Fruit fly (Drosophila melanogaster) whole organism, embryonic: Measurements from ENCODE around the gene CG44437.

ENCODE experiments used
- ATbp ChIP-seq: fragments of 200-800 bp; sonication (Bioruptor generic); optimal IDR thresholded peaks from 2 replicates; lab custom pipeline; 2017; ENCODE audit warnings: missing biosample characterization, mild to moderate bottlenecking, missing genetic modification characterization, missing genetic modification reagents
- Blimp-1 ChIP-seq: fragments of 200-800 bp; sonication (Bioruptor generic); optimal IDR thresholded peaks from 3 replicates; lab custom pipeline; 2018; ENCODE audit warnings: missing biosample characterization, missing genetic modification characterization, mild to moderate bottlenecking, moderate library complexity, missing genetic modification reagents
- CG10147 ChIP-seq: fragments of 200-800 bp; sonication (Bioruptor generic); optimal IDR thresholded peaks from 2 replicates; lab custom pipeline; 2019; ENCODE audit warnings: missing biosample characterization, mild to moderate bottlenecking, missing genetic modification characterization, moderate library complexity
- CG11723 ChIP-seq: fragments of 200-800 bp; sonication (Bioruptor generic); optimal IDR thresholded peaks from 2 replicates; lab custom pipeline; 2017; ENCODE audit warnings: missing biosample characterization, mild to moderate bottlenecking, missing genetic modification characterization
- CG12155 ChIP-seq: fragments of 200-800 bp; sonication (Bioruptor generic); optimal IDR thresholded peaks from 3 replicates; lab custom pipeline; 2016; ENCODE audit warnings: missing biosample characterization, missing genetic modification characterization
- CG12659 ChIP-seq: fragments of 200-800 bp; sonication (Bioruptor generic); optimal IDR thresholded peaks from 3 replicates; lab custom pipeline; 2017; ENCODE audit warnings: mild to moderate bottlenecking, missing biosample characterization, missing genetic modification reagents, missing genetic modification characterization
- CG13624 ChIP-seq: fragments of 200-800 bp; sonication (Bioruptor generic); optimal IDR thresholded peaks from 2 replicates; lab custom pipeline; 2016; ENCODE audit warnings: missing biosample characterization, missing genetic modification characterization
- CG14667 ChIP-seq: fragments of 200-800 bp; sonication (Bioruptor generic); IDR thresholded peaks from 2 replicates; pipeline ENCODE4 v1.3.6; 2022; ENCODE audit warnings: missing biosample characterization, missing genetic modification characterization
- CG16813 ChIP-seq: fragments of 200-800 bp; sonication (Bioruptor generic); IDR thresholded peaks from 3 replicates; pipeline ENCODE4 v1.3.6; 2022; ENCODE audit warnings: missing biosample characterization, missing genetic modification characterization; ENCODE audit not compliant: partially characterized antibody
- CG16815 ChIP-seq: fragments of 200-800 bp; sonication (Bioruptor generic); optimal IDR thresholded peaks from 3 replicates; lab custom pipeline; 2017; ENCODE audit warnings: missing biosample characterization, mild to moderate bottlenecking, missing genetic modification characterization
- CG17186 ChIP-seq: fragments of 200-800 bp; sonication (Bioruptor generic); optimal IDR thresholded peaks from 3 replicates; lab custom pipeline; 2017; ENCODE audit warnings: missing biosample characterization, missing genetic modification reagents, missing genetic modification characterization
- CG17612 ChIP-seq: fragments of 200-800 bp; sonication (Bioruptor generic); IDR thresholded peaks from 2 replicates; pipeline ENCODE4 v1.3.6; 2022; ENCODE audit warnings: missing biosample characterization, missing genetic modification characterization
- CG18764 ChIP-seq: fragments of 200-800 bp; sonication (Bioruptor generic); optimal IDR thresholded peaks from 3 replicates; lab custom pipeline; 2016; ENCODE audit warnings: missing biosample characterization, missing genetic modification characterization
- CG2202 ChIP-seq: fragments of 200-800 bp; sonication (Bioruptor generic); optimal IDR thresholded peaks from 2 replicates; lab custom pipeline; 2018; ENCODE audit warnings: missing biosample characterization, mild to moderate bottlenecking, missing genetic modification characterization
- CG31441 ChIP-seq: fragments of 200-800 bp; sonication (Bioruptor generic); IDR thresholded peaks from 2 replicates; pipeline ENCODE4 v1.3.6; 2022; ENCODE audit warnings: missing biosample characterization, missing genetic modification characterization
- CG34422 ChIP-seq: fragments of 200-800 bp; sonication (Bioruptor generic); IDR thresholded peaks from 3 replicates; pipeline ENCODE4 v1.3.6; 2022; ENCODE audit warnings: missing biosample characterization, missing genetic modification characterization
- CG43689 ChIP-seq: fragments of 200-800 bp; sonication (Bioruptor generic); IDR thresholded peaks from 2 replicates; pipeline ENCODE4 v1.3.6; 2022; ENCODE audit warnings: missing biosample characterization, missing genetic modification characterization
- CG6175 ChIP-seq: fragments of 200-800 bp; sonication (Bioruptor generic); IDR thresholded peaks from 3 replicates; pipeline ENCODE4 v1.3.6; 2022; ENCODE audit warnings: missing biosample characterization, missing genetic modification characterization
- CG7786 ChIP-seq: fragments of 200-800 bp; sonication (Bioruptor generic); optimal IDR thresholded peaks from 2 replicates; lab custom pipeline; 2016; ENCODE audit warnings: missing biosample characterization, missing genetic modification characterization
- CG7987 ChIP-seq: fragments of 200-800 bp; sonication (Bioruptor generic); optimal IDR thresholded peaks from 2 replicates; lab custom pipeline; 2018; ENCODE audit warnings: missing biosample characterization, mild to moderate bottlenecking, missing genetic modification characterization, moderate library complexity
- CG8924 ChIP-seq: fragments of 200-800 bp; optimal IDR thresholded peaks from 3 replicates; lab custom pipeline; 2019; ENCODE audit warnings: missing biosample characterization, mild to moderate bottlenecking, missing genetic modification characterization, moderate library complexity
- Dad ChIP-seq: fragments of 200-800 bp; sonication (Bioruptor generic); optimal IDR thresholded peaks from 3 replicates; lab custom pipeline; 2016; ENCODE audit warnings: missing biosample characterization, missing genetic modification characterization
- Dfd ChIP-seq, 2 experiments: fragments of >200 bp; optimal IDR thresholded peaks; 2 replicates each; lab custom pipeline; 2017; ENCODE audit warnings: missing biosample characterization in 2 of 2, missing genetic modification characterization in 2 of 2
- Dll ChIP-seq: fragments of 200-800 bp; sonication (Bioruptor generic); IDR thresholded peaks from 4 replicates; pipeline ENCODE4 v1.3.6; 2022; ENCODE audit warnings: missing biosample characterization, missing genetic modification characterization; ENCODE audit not compliant: partially characterized antibody
- ERR ChIP-seq: fragments of 200-800 bp; sonication (Bioruptor generic); optimal IDR thresholded peaks from 2 replicates; lab custom pipeline; 2016; ENCODE audit warnings: missing biosample characterization, missing genetic modification characterization
- Lim3 ChIP-seq: fragments of 200-800 bp; sonication (Bioruptor generic); IDR thresholded peaks from 2 replicates; pipeline ENCODE4 v1.3.6; 2022; ENCODE audit warnings: missing biosample characterization, missing genetic modification characterization
- MBD-R2 ChIP-seq: fragments of 200-800 bp; sonication (Bioruptor generic); IDR thresholded peaks from 2 replicates; pipeline ENCODE4 v1.3.6; 2022; ENCODE audit warnings: missing biosample characterization, missing genetic modification characterization
- amos ChIP-seq: fragments of 200-800 bp; sonication (Bioruptor generic); IDR thresholded peaks from 2 replicates; pipeline ENCODE4 v1.3.6; 2022; ENCODE audit warnings: missing biosample characterization, missing genetic modification characterization; ENCODE audit not compliant: partially characterized antibody
- ase ChIP-seq: fragments of 200-800 bp; sonication (Bioruptor generic); IDR thresholded peaks from 3 replicates; pipeline ENCODE4 v1.3.6; 2022; ENCODE audit warnings: missing biosample characterization, missing genetic modification characterization
- bsh ChIP-seq, 2 experiments: fragments of 200-800 bp; sonication (Bioruptor generic); optimal IDR thresholded peaks; 2 replicates each; lab custom pipeline; 2017 to 2018; ENCODE audit warnings: mild to moderate bottlenecking in 2 of 2, missing biosample characterization in 2 of 2, missing genetic modification characterization in 2 of 2, moderate library complexity in 1 of 2
- cato ChIP-seq: fragments of 200-800 bp; sonication (Bioruptor generic); optimal IDR thresholded peaks from 2 replicates; lab custom pipeline; 2016; ENCODE audit warnings: missing biosample characterization, missing genetic modification characterization, borderline replicate concordance
- chm ChIP-seq: fragments of 200-800 bp; sonication (Bioruptor generic); IDR thresholded peaks from 2 replicates; pipeline ENCODE4 v1.3.6; 2022; ENCODE audit warnings: missing biosample characterization, missing genetic modification characterization
- crp ChIP-seq, 2 experiments: fragments of 200-800 bp; sonication (Bioruptor generic); optimal IDR thresholded peaks; 2 replicates in 1 of 2; 3 replicates in 1 of 2; lab custom pipeline; 2017; ENCODE audit warnings: missing biosample characterization in 2 of 2, missing genetic modification characterization in 2 of 2, mild to moderate bottlenecking in 1 of 2, moderate library complexity in 1 of 2
- dpn ChIP-seq, 2 experiments: fragments of 200-800 bp; sonication (Bioruptor generic); optimal IDR thresholded peaks; 3 replicates each; lab custom pipeline; 2016; ENCODE audit warnings: missing biosample characterization in 2 of 2, missing genetic modification characterization in 2 of 2
- dysf ChIP-seq: fragments of 200-800 bp; sonication (Bioruptor generic); IDR thresholded peaks from 3 replicates; pipeline ENCODE4 v1.3.6; 2022; ENCODE audit warnings: missing biosample characterization, missing genetic modification characterization
- ems ChIP-seq: fragments of 200-800 bp; sonication (Bioruptor generic); optimal IDR thresholded peaks from 3 replicates; lab custom pipeline; 2016; ENCODE audit warnings: missing biosample characterization, missing genetic modification characterization
- esg ChIP-seq: fragments of 200-800 bp; sonication (Bioruptor generic); conservative IDR thresholded peaks from 2 replicates; pipeline ENCODE4 v1.3.6; 2022; ENCODE audit warnings: missing biosample characterization, missing genetic modification characterization
- gt ChIP-seq: fragments of 200-800 bp; sonication (Bioruptor generic); IDR thresholded peaks from 2 replicates; pipeline ENCODE4 v1.3.6; 2022; ENCODE audit warnings: missing biosample characterization, missing genetic modification characterization
- insv ChIP-seq, 2 experiments: fragments of 200-800 bp; sonication (Bioruptor generic); optimal IDR thresholded peaks; 3 replicates each; lab custom pipeline; 2016 to 2018; ENCODE audit warnings: missing biosample characterization in 2 of 2, missing genetic modification characterization in 2 of 2
- org-1 ChIP-seq: fragments of 200-800 bp; sonication (Bioruptor generic); optimal IDR thresholded peaks from 2 replicates; lab custom pipeline; 2017; ENCODE audit warnings: missing biosample characterization, missing genetic modification characterization
- pan ChIP-seq, 4 experiments: fragments of >200 bp in 3 of 4; fragments of 200-800 bp in 1 of 4; sonication (Bioruptor generic) in 1 of 4; optimal IDR thresholded peaks in 3 of 4; IDR thresholded peaks in 1 of 4; 2 replicates each; pipeline versions ENCODE4 v1.3.6 to Lab custom; 2017 to 2022; ENCODE audit warnings: missing biosample characterization in 2 of 4, missing genetic modification characterization in 2 of 4, mixed read lengths in 1 of 4
- pfk ChIP-seq: fragments of 200-800 bp; sonication (Bioruptor generic); optimal IDR thresholded peaks from 2 replicates; lab custom pipeline; 2018; ENCODE audit warnings: missing biosample characterization, mild to moderate bottlenecking, missing genetic modification characterization, moderate library complexity
- repo ChIP-seq: fragments of 200-800 bp; sonication (Bioruptor generic); optimal IDR thresholded peaks from 2 replicates; lab custom pipeline; 2016; ENCODE audit warnings: missing biosample characterization, missing genetic modification characterization
- sens-2 ChIP-seq: fragments of 200-800 bp; sonication (Bioruptor generic); IDR thresholded peaks from 2 replicates; pipeline ENCODE4 v1.3.6; 2022; ENCODE audit warnings: missing biosample characterization, missing genetic modification characterization
- slou ChIP-seq: fragments of 200-800 bp; sonication (Bioruptor generic); optimal IDR thresholded peaks from 3 replicates; lab custom pipeline; 2016; ENCODE audit warnings: missing biosample characterization, missing genetic modification characterization
- tll ChIP-seq, 2 experiments: fragments of 200-800 bp in 1 of 2; fragments of >200 bp in 1 of 2; sonication (Bioruptor generic) in 1 of 2; optimal IDR thresholded peaks; 2 replicates each; lab custom pipeline; 2017 to 2019; ENCODE audit warnings: missing biosample characterization in 2 of 2, missing genetic modification characterization in 2 of 2, mild to moderate bottlenecking in 1 of 2, moderate library complexity in 1 of 2
- tna ChIP-seq: fragments of 200-800 bp; sonication (Bioruptor generic); IDR thresholded peaks from 2 replicates; pipeline ENCODE4 v1.3.6; 2022; ENCODE audit warnings: missing biosample characterization, missing genetic modification characterization; ENCODE audit not compliant: partially characterized antibody
- toy ChIP-seq: fragments of 200-800 bp; sonication (Bioruptor generic); IDR thresholded peaks from 2 replicates; pipeline ENCODE4 v1.3.6; 2022; ENCODE audit warnings: missing biosample characterization, missing genetic modification characterization
- vvl ChIP-seq: fragments of 200-800 bp; sonication (Bioruptor generic); IDR thresholded peaks from 2 replicates; pipeline ENCODE4 v1.3.6; 2022; ENCODE audit warnings: missing biosample characterization, missing genetic modification characterization
- wdn ChIP-seq: fragments of 200-800 bp; sonication (Bioruptor generic); IDR thresholded peaks from 2 replicates; pipeline ENCODE4 v1.3.6; 2022; ENCODE audit warnings: missing biosample characterization, missing genetic modification characterization

CG44437 gene

DNA sequence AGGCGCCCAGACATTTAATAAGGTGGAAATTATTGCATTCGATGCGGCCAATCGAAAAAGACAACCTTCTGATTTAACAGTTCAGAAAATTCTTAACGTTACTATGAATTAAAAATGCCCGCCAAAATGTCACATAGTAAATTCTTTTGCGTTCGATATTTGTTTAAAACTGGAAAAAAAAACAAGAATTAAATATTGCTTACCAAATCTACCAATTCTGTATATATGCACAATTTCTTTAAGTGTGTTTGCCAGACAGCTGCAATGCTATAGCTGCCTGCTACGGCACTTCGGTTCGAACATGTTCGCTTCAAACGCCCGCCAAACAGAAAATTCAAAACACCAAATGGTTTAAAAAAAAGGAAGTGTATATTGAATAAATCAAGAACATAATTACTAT lies 12.0 kb upstream of the CG44437 start (continued):
- TF ChIP-seq CG18764 (GFP tag; lab: Kevin White, UChicago) (peak; percentile 48), repo (GFP tag; lab: Kevin White, UChicago) (peak; percentile 48), MBD-R2 (GFP tag; lab: Robert Waterston, UW) (peak; percentile 39; the same call in 1 of the 2 replicates), CG43689 (GFP tag; lab: Robert Waterston, UW) (no peak), tna (GFP tag; lab: Robert Waterston, UW) (no peak), org-1 (GFP tag; lab: Kevin White, UChicago) (peak; percentile 14), insv (GFP tag; optimal IDR thresholded peaks at IDR 0.05; lab: Kevin White, UChicago) (no peak), dpn (GFP tag; optimal IDR thresholded peaks at IDR 0.05; lab: Kevin White, UChicago) (peak; percentile 67 to 73), CG2202 (peak; percentile 33), CG11723 (GFP tag; lab: Kevin White, UChicago) (no peak), slou (peak; percentile 36), ERR (GFP tag; lab: Kevin White, UChicago) (peak; percentile 54), CG7786 (GFP tag; lab: Kevin White, UChicago) (peak; percentile 49), CG12155 (peak; percentile 62), Dad (GFP tag; lab: Kevin White, UChicago) (no peak), CG16815 (GFP tag; lab: Kevin White, UChicago) (peak; percentile 13), CG16813 (GFP tag; lab: Robert Waterston, UW) (no peak), crp (GFP tag; optimal IDR thresholded peaks at IDR 0.05; lab: Kevin White, UChicago) (peak in 1 of 2 experiments; percentile 18), sens-2 (GFP tag; lab: Robert Waterston, UW) (peak; percentile 64), chm (GFP tag; lab: Robert Waterston, UW) (peak; percentile 77), ATbp (GFP tag; lab: Kevin White, UChicago) (peak; percentile 41), CG17186 (GFP tag; lab: Kevin White, UChicago) (no peak), CG12659 (GFP tag; lab: Kevin White, UChicago) (peak; percentile 60), CG14667 (peak; percentile 64), tll (GFP tag; optimal IDR thresholded peaks at IDR 0.05; lab: Kevin White, UChicago) (no peak), dysf (peak; percentile 62), CG13624 (GFP tag; lab: Kevin White, UChicago) (peak; percentile 56), Dll (GFP tag; lab: Robert Waterston, UW) (no peak), ase (GFP tag; lab: Robert Waterston, UW) (peak; percentile 67; the same call in 2 of the 3 replicates), pan (optimal IDR thresholded peaks at IDR 0.05; lab: Kevin White, UChicago) (no peak), pan (GFP tag; optimal IDR thresholded peaks at IDR 0.05 in 1 of 2, IDR thresholded peaks at IDR 0.05 in 1 of 2) (peak in 1 of 2 experiments; percentile 70), CG10147 (GFP tag; lab: Kevin White, UChicago) (peak; percentile 26), Dfd (GFP tag; optimal IDR thresholded peaks at IDR 0.05; lab: Kevin White, UChicago) (no peak), Blimp-1 (GFP tag; lab: Kevin White, UChicago) (peak; percentile 57), CG34422 (GFP tag; lab: Robert Waterston, UW) (peak; percentile 73), cato (GFP tag; lab: Kevin White, UChicago) (peak; percentile 46), CG6175 (no peak), gt (GFP tag; lab: Robert Waterston, UW) (no peak), CG17612 (0 out of 2 replicates have a peak, but pooled peaks have one; percentile 32), pfk (no peak), amos (GFP tag; lab: Robert Waterston, UW) (no peak), Lim3 (no peak), CG8924 (tag; lab: Kevin White, UChicago) (no peak), CG7987 (GFP tag; lab: Kevin White, UChicago) (no peak), bsh (GFP tag; optimal IDR thresholded peaks at IDR 0.05; lab: Kevin White, UChicago) (peak in 1 of 2 experiments; percentile 75), CG31441 (GFP tag; lab: Robert Waterston, UW) (peak; percentile 15; the same call in 1 of the 2 replicates), esg (GFP tag; lab: Robert Waterston, UW) (peak; percentile 63), ems (GFP tag; lab: Kevin White, UChicago) (peak; percentile 43), toy (GFP tag; lab: Robert Waterston, UW) (no peak), wdn (peak; percentile 50), vvl (peak; percentile 76)
